Worm (Caenorhabditis elegans) whole organism, midembryonic: ENCODE results near the gene wht-7.

Experiments
- T22C8.4 ChIP-seq: fragments of 200-800 bp; sonication (Bioruptor generic); IDR thresholded peaks from 2 replicates; pipeline ENCODE4 v1.3.6; 2022; ENCODE audit warnings: missing genetic modification characterization, missing compliant biosample characterization
- cog-1 ChIP-seq: sonication (generic microtip); optimal IDR thresholded peaks from 2 replicates; lab custom pipeline; 2016; ENCODE audit warnings: missing genetic modification characterization, missing compliant biosample characterization
- flt-1 ChIP-seq: fragments of 200-800 bp; sonication (Bioruptor generic); IDR thresholded peaks from 2 replicates; pipeline ENCODE4 v1.3.6; 2022; ENCODE audit warnings: missing genetic modification characterization, missing compliant biosample characterization
- klf-2 ChIP-seq: fragments of 200-800 bp; sonication (Bioruptor generic); conservative IDR thresholded peaks from 2 replicates; pipeline ENCODE4 v1.3.6; 2022; ENCODE audit warnings: missing genetic modification reagents, missing genetic modification characterization, missing compliant biosample characterization
- med-1 ChIP-seq: sonication (generic microtip); optimal IDR thresholded peaks from 2 replicates; lab custom pipeline; 2017; ENCODE audit warnings: missing genetic modification characterization, mild to moderate bottlenecking, missing compliant biosample characterization, antibody characterized with exemption, missing genetic modification reagents; ENCODE audit not compliant: insufficient read depth
- ref-1 ChIP-seq: fragments of 200-800 bp; sonication (Bioruptor generic); conservative IDR thresholded peaks from 2 replicates; pipeline ENCODE4 v1.3.6; 2022; ENCODE audit warnings: missing genetic modification reagents, missing genetic modification characterization, missing compliant biosample characterization
- tab-1 ChIP-seq: fragments of 200-800 bp; sonication (Bioruptor generic); IDR thresholded peaks from 2 replicates; pipeline ENCODE4 v1.3.6; 2022; ENCODE audit warnings: missing genetic modification characterization, missing compliant biosample characterization
- ztf-23 ChIP-seq: fragments of 200-800 bp; sonication (Bioruptor generic); IDR thresholded peaks from 2 replicates; pipeline ENCODE4 v1.3.6; 2022; ENCODE audit warnings: missing genetic modification reagents, missing genetic modification characterization, missing compliant biosample characterization
- ztf-29 ChIP-seq: fragments of 200-800 bp; sonication (Bioruptor generic); IDR thresholded peaks from 2 replicates; pipeline ENCODE4 v1.3.6; 2022; ENCODE audit warnings: missing genetic modification reagents, missing genetic modification characterization, missing compliant biosample characterization

The wht-7 gene

ce11 chrIII:6178586-6178985, 29.2 kb upstream of the wht-7 start, which contains the start of gene F42A10.7:
F42A10.7 (minus strand) TSS chrIII:6178686.
- no peak for TF ChIP-seq klf-2 (GFP tag; lab: Robert Waterston, UW)
- TF ChIP-seq flt-1 (GFP tag; lab: Robert Waterston, UW), result no peak
- TF ChIP-seq tab-1 (GFP tag; lab: Robert Waterston, UW), result no peak
- TF ChIP-seq cog-1 (tag; lab: Kevin White, UChicago), result no peak
- TF ChIP-seq med-1 (GFP tag; lab: Kevin White, UChicago), result no peak
- TF ChIP-seq ztf-23 (GFP tag; lab: Robert Waterston, UW), result no peak
- TF ChIP-seq ref-1, result no peak
- TF ChIP-seq T22C8.4 (GFP tag; lab: Robert Waterston, UW), result no peak
- no peak for TF ChIP-seq ztf-29 (GFP tag; lab: Robert Waterston, UW)

ce11 chrIII:6177631-6178030, 28.2 kb upstream of the wht-7 start:
- TF ChIP-seq klf-2 (GFP tag; lab: Robert Waterston, UW) (no peak), tab-1 (GFP tag; lab: Robert Waterston, UW) (no peak), ref-1 (no peak), ztf-23 (GFP tag; lab: Robert Waterston, UW) (no peak), T22C8.4 (GFP tag; lab: Robert Waterston, UW) (no peak), flt-1 (GFP tag; lab: Robert Waterston, UW) (no peak), med-1 (GFP tag; lab: Kevin White, UChicago) (no peak), cog-1 (tag; lab: Kevin White, UChicago) (no peak), ztf-29 (GFP tag; lab: Robert Waterston, UW) (no peak)

- TF ChIP-seq med-1 (GFP tag; lab: Kevin White, UChicago), result no peak
Observed at ce11 chrIII:6176761-6177160, 27.4 kb upstream of the wht-7 start, which contains the start of gene F42A10.6. F42A10.6 (minus strand) TSS chrIII:6176861.

ce11 chrIII:6176172-6176571, 26.8 kb upstream of the wht-7 start:
- TF ChIP-seq tab-1 (GFP tag; lab: Robert Waterston, UW), result no peak
- TF ChIP-seq cog-1 (tag; lab: Kevin White, UChicago), result no peak
- TF ChIP-seq ref-1, result no peak

ce11 chrIII:6173020-6173597, 23.7 kb upstream of the wht-7 start, which contains the start of the genes abcf-3 and F42A10.5:
abcf-3 (plus strand) TSS chrIII:6173403.
F42A10.5 (minus strand) TSS chrIII:6173477.
- TF ChIP-seq tab-1 (GFP tag; lab: Robert Waterston, UW) (no peak), flt-1 (GFP tag; lab: Robert Waterston, UW) (0 out of 2 replicates have a peak, but pooled peaks have one; percentile 45)

ce11 chrIII:6170038-6170437, 20.6 kb upstream of the wht-7 start:
- TF ChIP-seq ztf-23 (GFP tag; lab: Robert Waterston, UW) (no peak), tab-1 (GFP tag; lab: Robert Waterston, UW) (no peak), ztf-29 (GFP tag; lab: Robert Waterston, UW) (no peak), T22C8.4 (GFP tag; lab: Robert Waterston, UW) (no peak), med-1 (GFP tag; lab: Kevin White, UChicago) (no peak), flt-1 (GFP tag; lab: Robert Waterston, UW) (no peak), cog-1 (tag; lab: Kevin White, UChicago) (no peak), klf-2 (GFP tag; lab: Robert Waterston, UW) (no peak), ref-1 (no peak)

ce11 chrIII:6168497-6169227, 19.3 kb upstream of the wht-7 start, which contains the start of gene efk-1:
efk-1 (minus strand) TSS chrIII:6168547.
- TF ChIP-seq flt-1 (GFP tag; lab: Robert Waterston, UW) (no peak), T22C8.4 (GFP tag; lab: Robert Waterston, UW) (no peak), ztf-29 (GFP tag; lab: Robert Waterston, UW) (no peak), ztf-23 (GFP tag; lab: Robert Waterston, UW) (no peak), cog-1 (tag; lab: Kevin White, UChicago) (no peak), med-1 (GFP tag; lab: Kevin White, UChicago) (no peak), tab-1 (GFP tag; lab: Robert Waterston, UW) (no peak), klf-2 (GFP tag; lab: Robert Waterston, UW) (no peak), ref-1 (no peak)

ce11 chrIII:6166634-6167033, 17.2 kb upstream of the wht-7 start:
- TF ChIP-seq T22C8.4 (GFP tag; lab: Robert Waterston, UW), result no peak
- no peak for TF ChIP-seq ref-1
- no peak for TF ChIP-seq med-1 (GFP tag; lab: Kevin White, UChicago)
- TF ChIP-seq ztf-23 (GFP tag; lab: Robert Waterston, UW), result no peak
- TF ChIP-seq ztf-29 (GFP tag; lab: Robert Waterston, UW), result no peak
- no peak for TF ChIP-seq klf-2 (GFP tag; lab: Robert Waterston, UW)
- TF ChIP-seq tab-1 (GFP tag; lab: Robert Waterston, UW), result no peak

- TF ChIP-seq ref-1, result no peak
- TF ChIP-seq cog-1 (tag; lab: Kevin White, UChicago), result no peak
- no peak for TF ChIP-seq ztf-29 (GFP tag; lab: Robert Waterston, UW)
- no peak for TF ChIP-seq med-1 (GFP tag; lab: Kevin White, UChicago)
- no peak for TF ChIP-seq ztf-23 (GFP tag; lab: Robert Waterston, UW)
- TF ChIP-seq tab-1 (GFP tag; lab: Robert Waterston, UW), result no peak
- TF ChIP-seq flt-1 (GFP tag; lab: Robert Waterston, UW), result no peak
- TF ChIP-seq klf-2 (GFP tag; lab: Robert Waterston, UW), result no peak
- no peak for TF ChIP-seq T22C8.4 (GFP tag; lab: Robert Waterston, UW)
Observed at ce11 chrIII:6165240-6165639, 15.8 kb upstream of the wht-7 start.
